Fruit fly (Drosophila melanogaster): ENCODE data around the gene lush.
A peak's percentile ranks its signal among the peaks of the same experiment; 100 is the strongest.

lush gene

dm6 chr3L:19612172-19612571, 6.3 kb upstream of the lush start, which contains the start of the genes Lon and PIG-F (continued):
- TF ChIP-seq CG2120 (GFP tag; optimal IDR thresholded peaks at IDR 0.05), result peak; percentile 99
- TF ChIP-seq sob (GFP tag; IDR thresholded peaks at IDR 0.05), result peak; percentile 99
- TF ChIP-seq Optix (GFP tag; IDR thresholded peaks at IDR 0.05), result peak; percentile 98
- peak; percentile 99 for TF ChIP-seq CG15269 (tag; optimal IDR thresholded peaks at IDR 0.05)
- TF ChIP-seq CG4820 (GFP tag; optimal IDR thresholded peaks at IDR 0.05), result peak; percentile 99
- TF ChIP-seq CG9932 (GFP tag; IDR thresholded peaks at IDR 0.05), result peak; percentile 99
- TF ChIP-seq CG14710 (tag; optimal IDR thresholded peaks at IDR 0.05), result peak; percentile 99
- peak; percentile 98 for TF ChIP-seq ATbp (GFP tag; optimal IDR thresholded peaks at IDR 0.05)
- TF ChIP-seq Ssrp (tag; optimal IDR thresholded peaks at IDR 0.05), result peak; percentile 99
- TF ChIP-seq vnd (GFP tag; IDR thresholded peaks at IDR 0.05; ENCODE audit: partially characterized antibody), result peak; percentile 60
- peak; percentile 98 for TF ChIP-seq CG17385 (GFP tag; optimal IDR thresholded peaks at IDR 0.05)
- TF ChIP-seq Fer1 (GFP tag; optimal IDR thresholded peaks at IDR 0.05), result peak; percentile 99
- TF ChIP-seq Dip2 (GFP tag; IDR thresholded peaks at IDR 0.05), result peak; percentile 79
- TF ChIP-seq CG10321 (GFP tag; IDR thresholded peaks at IDR 0.05), result peak; percentile 85
- peak; percentile 98 for TF ChIP-seq CG12155 (GFP tag; optimal IDR thresholded peaks at IDR 0.05)
- TF ChIP-seq CG8290 (GFP tag; optimal IDR thresholded peaks at IDR 0.05), result peak; percentile 99
- TF ChIP-seq CG8290 (tag; optimal IDR thresholded peaks at IDR 0.05), result peak in 1 of 2 experiments; percentile 98
- peak; percentile 95 for TF ChIP-seq fd64A (GFP tag; optimal IDR thresholded peaks at IDR 0.05)
- peak; percentile 97 for TF ChIP-seq CG11456 (GFP tag; IDR thresholded peaks at IDR 0.05)
- TF ChIP-seq Med (GFP tag), result peak; percentile 100
- TF ChIP-seq chinmo (GFP tag; IDR thresholded peaks at IDR 0.05; ENCODE audit: partially characterized antibody), result no peak
- TF ChIP-seq Dfd (GFP tag; optimal IDR thresholded peaks at IDR 0.05), result peak in 1 of 2 experiments; percentile 85
- TF ChIP-seq bab2 (GFP tag; optimal IDR thresholded peaks at IDR 0.05), result peak; percentile 98
- TF ChIP-seq ase (GFP tag; IDR thresholded peaks at IDR 0.05), result peak; percentile 98
- TF ChIP-seq CG11093 (GFP tag; IDR thresholded peaks at IDR 0.05), result peak; percentile 99
- peak; percentile 88 for TF ChIP-seq Deaf1 (tag; optimal IDR thresholded peaks at IDR 0.05)
- TF ChIP-seq CG13624 (GFP tag; optimal IDR thresholded peaks at IDR 0.05), result peak; percentile 98
- TF ChIP-seq chm (GFP tag; IDR thresholded peaks at IDR 0.05), result peak; percentile 94
- TF ChIP-seq CG8924 (tag; optimal IDR thresholded peaks at IDR 0.05), result peak; percentile 99
- TF ChIP-seq CG1792 (GFP tag; optimal IDR thresholded peaks at IDR 0.05), result peak; percentile 95
- TF ChIP-seq CG34224 (GFP tag; IDR thresholded peaks at IDR 0.05; ENCODE audit: partially characterized antibody), result peak; percentile 60; the same call in 2 of the 3 replicates
- TF ChIP-seq CG10979 (tag; optimal IDR thresholded peaks at IDR 0.05), result peak; percentile 99
- TF ChIP-seq sug (tag; optimal IDR thresholded peaks at IDR 0.05), result peak; percentile 99
- TF ChIP-seq gt (GFP tag; IDR thresholded peaks at IDR 0.05), result peak; percentile 95
- peak; percentile 95 for TF ChIP-seq CG10274 (GFP tag; optimal IDR thresholded peaks at IDR 0.05)
- peak; percentile 99 for TF ChIP-seq CG18262 (tag; optimal IDR thresholded peaks at IDR 0.05)
- TF ChIP-seq HHEX (GFP tag; optimal IDR thresholded peaks at IDR 0.05), result peak; percentile 99
- peak; percentile 87 for TF ChIP-seq wek (GFP tag; optimal IDR thresholded peaks at IDR 0.05)
- no peak for TF ChIP-seq Tbp (GFP tag; optimal IDR thresholded peaks at IDR 0.05)
- TF ChIP-seq CG18011 (GFP tag; optimal IDR thresholded peaks at IDR 0.05), result peak; percentile 93
- TF ChIP-seq CG8388 (GFP tag; optimal IDR thresholded peaks at IDR 0.05), result peak; percentile 98
- TF ChIP-seq Dip3 (GFP tag; optimal IDR thresholded peaks at IDR 0.05), result peak; percentile 98
- peak; percentile 99 for TF ChIP-seq CG6813 (GFP tag; optimal IDR thresholded peaks at IDR 0.05)
- TF ChIP-seq CG4854 (GFP tag; optimal IDR thresholded peaks at IDR 0.05), result peak; percentile 98
- peak; percentile 98 for TF ChIP-seq wor (GFP tag; IDR thresholded peaks at IDR 0.05)
- peak; percentile 100 for TF ChIP-seq CG4424 (GFP tag; optimal IDR thresholded peaks at IDR 0.05)
- TF ChIP-seq CG3163 (GFP tag; optimal IDR thresholded peaks at IDR 0.05), result peak; percentile 85
- 0 out of 2 replicates have a peak, but pooled peaks have one; percentile 16 for TF ChIP-seq bbx (GFP tag; IDR thresholded peaks at IDR 0.05; ENCODE audit: partially characterized antibody)
- peak; percentile 100 for TF ChIP-seq gem (tag; optimal IDR thresholded peaks at IDR 0.05)
- TF ChIP-seq CG14667 (GFP tag; IDR thresholded peaks at IDR 0.05), result peak; percentile 98
- peak; percentile 98 for TF ChIP-seq stc (GFP tag; IDR thresholded peaks at IDR 0.05)
